Worm (Caenorhabditis elegans) whole organism, late embryonic: ENCODE data around the gene F47B8.2.

Source experiments
- C08G9.2 ChIP-seq: sonication (generic microtip); optimal IDR thresholded peaks from 2 replicates; lab custom pipeline; 2016; ENCODE audit warnings: mild to moderate bottlenecking, missing genetic modification characterization, moderate library complexity, missing compliant biosample characterization
- C38D4.7 ChIP-seq: fragments of 200-800 bp; sonication (Bioruptor generic); optimal IDR thresholded peaks from 2 replicates; lab custom pipeline; 2018; ENCODE audit warnings: mild to moderate bottlenecking, missing genetic modification characterization, moderate library complexity, missing compliant biosample characterization
- F13H6.1 ChIP-seq: sonication (generic microtip); optimal IDR thresholded peaks from 2 replicates; lab custom pipeline; 2016; ENCODE audit warnings: missing genetic modification characterization, missing compliant biosample characterization
- K09A11.1 ChIP-seq: sonication (generic microtip); optimal IDR thresholded peaks from 2 replicates; lab custom pipeline; 2017; ENCODE audit warnings: antibody characterized with exemption, mild to moderate bottlenecking, missing genetic modification characterization, missing compliant biosample characterization; ENCODE audit not compliant: insufficient read depth
- T23F11.4 ChIP-seq: fragments of 200-800 bp; sonication (Bioruptor generic); optimal IDR thresholded peaks from 2 replicates; lab custom pipeline; 2018; ENCODE audit warnings: mild to moderate bottlenecking, missing genetic modification characterization, missing compliant biosample characterization
- ahr-1 ChIP-seq: sonication (generic microtip); optimal IDR thresholded peaks from 2 replicates; lab custom pipeline; 2016; ENCODE audit warnings: missing genetic modification characterization, missing compliant biosample characterization
- ama-1 ChIP-seq: fragments of 150-350 bp; optimal IDR thresholded peaks from 2 replicates; lab custom pipeline; 2014
- ceh-18 ChIP-seq: sonication (generic microtip); optimal IDR thresholded peaks from 2 replicates; lab custom pipeline; 2016; ENCODE audit warnings: missing genetic modification characterization, missing compliant biosample characterization
- ceh-2 ChIP-seq: sonication (generic microtip); optimal IDR thresholded peaks from 2 replicates; lab custom pipeline; 2016; ENCODE audit warnings: missing genotype, missing genetic modification characterization, missing compliant biosample characterization
- ceh-24 ChIP-seq: sonication (generic microtip); optimal IDR thresholded peaks from 2 replicates; lab custom pipeline; 2016; ENCODE audit warnings: mild to moderate bottlenecking, missing genetic modification characterization, missing compliant biosample characterization
- ceh-31 ChIP-seq: sonication (generic microtip); optimal IDR thresholded peaks from 2 replicates; lab custom pipeline; 2016; ENCODE audit warnings: missing genetic modification characterization, missing compliant biosample characterization
- ceh-45 ChIP-seq: fragments of 200-800 bp; sonication (Bioruptor generic); IDR thresholded peaks from 2 replicates; pipeline ENCODE4 v1.3.6; 2022; ENCODE audit warnings: missing genetic modification reagents, missing genetic modification characterization, missing compliant biosample characterization
- ceh-6 ChIP-seq: fragments of 200-800 bp; sonication (Bioruptor generic); optimal IDR thresholded peaks from 2 replicates; lab custom pipeline; 2018; ENCODE audit warnings: mild to moderate bottlenecking, missing genetic modification characterization, missing compliant biosample characterization
- dmd-4 ChIP-seq: sonication (generic microtip); optimal IDR thresholded peaks from 2 replicates; lab custom pipeline; 2016; ENCODE audit warnings: borderline replicate concordance, missing genetic modification characterization, missing compliant biosample characterization
- elt-4 ChIP-seq: sonication (generic microtip); optimal IDR thresholded peaks from 2 replicates; lab custom pipeline; 2016; ENCODE audit warnings: missing genetic modification characterization, missing compliant biosample characterization
- fkh-6 ChIP-seq: sonication (generic microtip); optimal IDR thresholded peaks from 2 replicates; lab custom pipeline; 2016; ENCODE audit warnings: missing genetic modification characterization, missing compliant biosample characterization
- hlh-13 ChIP-seq: fragments of 200-800 bp; sonication (Bioruptor generic); optimal IDR thresholded peaks from 2 replicates; lab custom pipeline; 2018; ENCODE audit warnings: mild to moderate bottlenecking, missing genetic modification characterization, missing compliant biosample characterization
- hlh-15 ChIP-seq: sonication (generic microtip); optimal IDR thresholded peaks from 2 replicates; lab custom pipeline; 2016; ENCODE audit warnings: missing genetic modification characterization, missing compliant biosample characterization
- hlh-30 ChIP-seq: sonication (generic microtip); optimal IDR thresholded peaks from 2 replicates; lab custom pipeline; 2017; ENCODE audit warnings: antibody characterized with exemption, missing genetic modification characterization, missing compliant biosample characterization; ENCODE audit not compliant: insufficient read depth
- hlh-6 ChIP-seq: sonication (generic microtip); optimal IDR thresholded peaks from 2 replicates; lab custom pipeline; 2016; ENCODE audit warnings: missing genotype, missing genetic modification characterization, missing compliant biosample characterization
- madf-2 ChIP-seq: sonication (generic microtip); optimal IDR thresholded peaks from 2 replicates; lab custom pipeline; 2017; ENCODE audit warnings: missing genetic modification characterization, missing compliant biosample characterization
- nhr-11 ChIP-seq: fragments of 150-350 bp; optimal IDR thresholded peaks from 2 replicates; lab custom pipeline; 2014; ENCODE audit warnings: missing biosample characterization, missing genetic modification characterization
- odd-2 ChIP-seq: sonication (generic microtip); optimal IDR thresholded peaks from 2 replicates; lab custom pipeline; 2017; ENCODE audit warnings: antibody characterized with exemption, mild to moderate bottlenecking, missing genetic modification characterization, missing compliant biosample characterization
- pag-3 ChIP-seq: sonication (generic microtip); optimal IDR thresholded peaks from 2 replicates; lab custom pipeline; 2016; ENCODE audit warnings: missing compliant biosample characterization, missing genetic modification characterization, borderline replicate concordance
- pat-9 ChIP-seq: fragments of 200-800 bp; sonication (Bioruptor generic); optimal IDR thresholded peaks from 2 replicates; lab custom pipeline; 2018; ENCODE audit warnings: mild to moderate bottlenecking, missing genetic modification characterization, moderate library complexity, missing compliant biosample characterization
- pha-2 ChIP-seq: sonication (generic microtip); optimal IDR thresholded peaks from 2 replicates; lab custom pipeline; 2017; ENCODE audit warnings: mild to moderate bottlenecking, missing genetic modification characterization, missing compliant biosample characterization
- pha-4 ChIP-seq: fragments of 150-350 bp; optimal IDR thresholded peaks from 2 replicates; lab custom pipeline; 2018; ENCODE audit warnings: missing biosample characterization, missing genetic modification reagents, missing genetic modification characterization
- tbx-2 ChIP-seq: sonication (generic microtip); optimal IDR thresholded peaks from 2 replicates; lab custom pipeline; 2016; ENCODE audit warnings: missing genetic modification characterization, missing compliant biosample characterization
- tbx-7 ChIP-seq: sonication (generic microtip); optimal IDR thresholded peaks from 2 replicates; lab custom pipeline; 2016; ENCODE audit warnings: missing genotype, missing genetic modification characterization, missing compliant biosample characterization
- unc-3 ChIP-seq, 2 experiments: fragments of 200-800 bp in 1 of 2; sonication (Bioruptor generic) in 1 of 2; sonication (generic microtip) in 1 of 2; conservative IDR thresholded peaks in 1 of 2; optimal IDR thresholded peaks in 1 of 2; 2 replicates each; pipeline versions ENCODE4 v1.3.6 to Lab custom; 2016 to 2022; ENCODE audit warnings: missing compliant biosample characterization in 2 of 2, missing genetic modification characterization in 2 of 2, missing genetic modification reagents in 1 of 2
- unc-42 ChIP-seq: sonication (generic microtip); optimal IDR thresholded peaks from 2 replicates; lab custom pipeline; 2016; ENCODE audit warnings: missing genotype, missing genetic modification characterization, missing compliant biosample characterization
- unc-86 ChIP-seq: sonication (generic microtip); optimal IDR thresholded peaks from 2 replicates; lab custom pipeline; 2016; ENCODE audit warnings: missing genetic modification characterization, missing compliant biosample characterization
- zip-5 ChIP-seq: sonication (generic microtip); optimal IDR thresholded peaks from 2 replicates; lab custom pipeline; 2016; ENCODE audit warnings: missing genetic modification characterization, missing compliant biosample characterization
- ztf-16 ChIP-seq: sonication (generic microtip); optimal IDR thresholded peaks from 2 replicates; lab custom pipeline; 2017; ENCODE audit warnings: missing genetic modification characterization, missing compliant biosample characterization

F47B8.2 gene

ce11 chrV:14347234-14347826, 30.9 kb upstream of the F47B8.2 start, which contains the start of gene cept-2 (continued):
- TF ChIP-seq ceh-31 (tag; lab: Kevin White, UChicago) (peak; percentile 94), dmd-4 (tag; lab: Kevin White, UChicago) (no peak), ceh-24 (tag; lab: Kevin White, UChicago) (no peak), ceh-6 (GFP tag; lab: Kevin White, UChicago) (no peak), pha-4 (tag; lab: Kevin White, UChicago) (no peak), zip-5 (tag; lab: Kevin White, UChicago) (peak; percentile 32), elt-4 (tag; lab: Kevin White, UChicago) (no peak), hlh-6 (no peak), T23F11.4 (GFP tag; lab: Kevin White, UChicago) (no peak), nhr-11 (tag; lab: Kevin White, UChicago) (no peak), pha-2 (tag; lab: Kevin White, UChicago) (no peak), unc-3 (GFP tag; conservative IDR thresholded peaks at IDR 0.05; lab: Robert Waterston, UW) (no peak), unc-3 (tag; optimal IDR thresholded peaks at IDR 0.05; lab: Kevin White, UChicago) (no peak), unc-86 (tag; lab: Kevin White, UChicago) (peak; percentile 59), hlh-13 (GFP tag; lab: Kevin White, UChicago) (no peak), F13H6.1 (peak; percentile 30), madf-2 (peak; percentile 44), hlh-15 (tag; lab: Kevin White, UChicago) (no peak), tbx-7 (tag; lab: Kevin White, UChicago) (peak; percentile 65), odd-2 (tag; lab: Kevin White, UChicago) (no peak), pat-9 (tag; lab: Kevin White, UChicago) (no peak)

ce11 chrV:14341672-14342071, 25.2 kb upstream of the F47B8.2 start, which contains the start of gene F47B8.10:
Gene F47B8.10, plus strand, starts transcription at chrV:14341972.
- TF ChIP-seq ztf-16 (tag; lab: Kevin White, UChicago) = no peak

- TF ChIP-seq pat-9 (tag; lab: Kevin White, UChicago) (no peak), hlh-30 (tag; lab: Kevin White, UChicago) (no peak), tbx-7 (tag; lab: Kevin White, UChicago) (no peak)
Observed at ce11 chrV:14336655-14337054, 20.2 kb upstream of the F47B8.2 start, which contains the start of gene srm-6. Gene srm-6, plus strand, starts transcription at chrV:14336955.

ce11 chrV:14334901-14335300, 18.5 kb upstream of the F47B8.2 start, which contains the start of gene srm-5:
Gene srm-5, plus strand, starts transcription at chrV:14335201.
- TF ChIP-seq unc-42 = no peak
- TF ChIP-seq ceh-18 (tag; lab: Kevin White, UChicago) = no peak
- TF ChIP-seq C08G9.2 (tag; lab: Kevin White, UChicago) = no peak
- no peak for TF ChIP-seq K09A11.1 (tag; lab: Kevin White, UChicago)
- TF ChIP-seq ceh-45 (GFP tag; lab: Robert Waterston, UW) = no peak
- TF ChIP-seq tbx-2 (tag; lab: Kevin White, UChicago) = no peak
- no peak for TF ChIP-seq ama-1 (lab: Kevin White, UChicago)
- TF ChIP-seq T23F11.4 (GFP tag; lab: Kevin White, UChicago) = no peak
- no peak for TF ChIP-seq ztf-16 (tag; lab: Kevin White, UChicago)
- no peak for TF ChIP-seq ahr-1 (tag; lab: Kevin White, UChicago)
- TF ChIP-seq pag-3 (tag; lab: Kevin White, UChicago) = no peak
- no peak for TF ChIP-seq ceh-2 (tag; lab: Kevin White, UChicago)
- TF ChIP-seq C38D4.7 = no peak
- no peak for TF ChIP-seq fkh-6
